Worm (Caenorhabditis elegans): ENCODE results near the gene F33D4.4.

- TF ChIP-seq ref-1 (GFP tag; conservative IDR thresholded peaks at IDR 0.05), result no peak
- no peak for TF ChIP-seq T22C8.4 (GFP tag; IDR thresholded peaks at IDR 0.05)
- TF ChIP-seq ztf-23 (GFP tag; IDR thresholded peaks at IDR 0.05), result peak; percentile 85
- TF ChIP-seq cog-1 (tag; optimal IDR thresholded peaks at IDR 0.05), result peak; percentile 41
- TF ChIP-seq flt-1 (GFP tag; IDR thresholded peaks at IDR 0.05), result peak; percentile 70; the same call in 1 of the 2 replicates
Observed at ce11 chrIV:7654212-7654778, 52.4 kb downstream of the F33D4.4 start, which contains the start of gene nrde-4.
